Worm (Caenorhabditis elegans): ENCODE results near the gene C45B11.2.

The C45B11.2 gene

ce11 chrV:11078104-11078724, 35.7 kb downstream of the C45B11.2 start, which contains the start of gene act-2 (continued):
- TF ChIP-seq snpc-3.4 (tag; optimal IDR thresholded peaks at IDR 0.05) (peak; percentile 83), cebp-2 (GFP tag; IDR thresholded peaks at IDR 0.05) (no peak), ceh-91 (GFP tag; IDR thresholded peaks at IDR 0.05) (peak; percentile 86), F10E7.11 (tag; optimal IDR thresholded peaks at IDR 0.05) (no peak), ama-1 (optimal IDR thresholded peaks at IDR 0.05) (no peak), ama-1 (GFP tag; optimal IDR thresholded peaks at IDR 0.05) (no peak), F57C9.4 (tag; optimal IDR thresholded peaks at IDR 0.05) (no peak), rpc-1 (optimal IDR thresholded peaks at IDR 0.05) (peak; percentile 8), rpc-1 (tag; optimal IDR thresholded peaks at IDR 0.05) (no peak), mel-28 (tag; optimal IDR thresholded peaks at IDR 0.05; ENCODE audit: borderline replicate concordance) (no peak), nfya-1 (tag; optimal IDR thresholded peaks at IDR 0.05; ENCODE audit: borderline replicate concordance, insufficient read depth) (no peak), lin-26 (GFP tag; IDR thresholded peaks at IDR 0.05) (no peak), F55B11.4 (tag; optimal IDR thresholded peaks at IDR 0.05; ENCODE audit: borderline replicate concordance, insufficient read depth) (no peak), rec-8 (tag; optimal IDR thresholded peaks at IDR 0.05) (no peak), let-526 (GFP tag; IDR thresholded peaks at IDR 0.05) (no peak), lin-40 (tag; optimal IDR thresholded peaks at IDR 0.05) (peak; percentile 38), nfyb-1 (GFP tag; IDR thresholded peaks at IDR 0.05) (peak; percentile 76; the same call in 1 of the 2 replicates), attf-6 (GFP tag; IDR thresholded peaks at IDR 0.05) (peak; percentile 52; the same call in 1 of the 2 replicates), lin-35 (GFP tag; optimal IDR thresholded peaks at IDR 0.05) (peak; percentile 54 to 72 (median 65)), F37B4.10 (GFP tag; IDR thresholded peaks at IDR 0.05) (no peak), ceh-58 (GFP tag; IDR thresholded peaks at IDR 0.05) (no peak), snpc-1.1 (tag; optimal IDR thresholded peaks at IDR 0.05; ENCODE audit: insufficient read depth) (peak; percentile 20), hlh-26 (GFP tag; conservative IDR thresholded peaks at IDR 0.05) (no peak), F22D6.2 (tag; optimal IDR thresholded peaks at IDR 0.05) (no peak), chd-7 (tag; optimal IDR thresholded peaks at IDR 0.05) (no peak), madf-6 (GFP tag; IDR thresholded peaks at IDR 0.05) (peak; percentile 95), ztf-26 (tag; optimal IDR thresholded peaks at IDR 0.05) (peak; percentile 55), snpc-4 (GFP tag; optimal IDR thresholded peaks at IDR 0.05) (no peak), snpc-4 (tag; optimal IDR thresholded peaks at IDR 0.05) (peak in 3 of 4 experiments; percentile 17 to 56 (median 55)), madf-8 (GFP tag; conservative IDR thresholded peaks at IDR 0.05) (peak; percentile 84), ceh-40 (GFP tag; IDR thresholded peaks at IDR 0.05) (no peak), sptf-2 (GFP tag; optimal IDR thresholded peaks at IDR 0.05) (no peak), gei-17 (GFP tag; optimal IDR thresholded peaks at IDR 0.05) (no peak), somi-1 (GFP tag; optimal IDR thresholded peaks at IDR 0.05) (no peak), lsy-27 (tag; optimal IDR thresholded peaks at IDR 0.05; ENCODE audit: borderline replicate concordance, insufficient read depth) (no peak), efl-1 (GFP tag; optimal IDR thresholded peaks at IDR 0.05) (peak; percentile 96), mes-4 (tag; optimal IDR thresholded peaks at IDR 0.05) (no peak), bed-2 (GFP tag; IDR thresholded peaks at IDR 0.05) (no peak), ccch-3 (GFP tag; optimal IDR thresholded peaks at IDR 0.05) (no peak), K11D2.4 (GFP tag; IDR thresholded peaks at IDR 0.05) (0 out of 2 replicates have a peak, but pooled peaks have one; percentile 33), F23B12.7 (tag; optimal IDR thresholded peaks at IDR 0.05; ENCODE audit: insufficient read depth) (peak; percentile 22), ceh-100 (GFP tag; IDR thresholded peaks at IDR 0.05) (peak; percentile 64), madf-3 (GFP tag; IDR thresholded peaks at IDR 0.05) (peak; percentile 87), madf-10 (tag; optimal IDR thresholded peaks at IDR 0.05) (no peak), B0035.1 (tag; optimal IDR thresholded peaks at IDR 0.05) (no peak), lin-54 (GFP tag; optimal IDR thresholded peaks at IDR 0.05) (peak; percentile 93), tbx-9 (tag; optimal IDR thresholded peaks at IDR 0.05; ENCODE audit: borderline replicate concordance) (no peak), C17E4.6 (GFP tag; IDR thresholded peaks at IDR 0.05) (peak; percentile 76)

All from whole organism, young adult.